Fruit fly (Drosophila melanogaster): ENCODE measurements around the gene GC1.
A peak's percentile ranks its signal among the peaks of the same experiment; 100 is the strongest.

The GC1 gene

dm6 chr3R:11974631-11975030, 7.1 kb downstream of the GC1 start, which contains the start of gene Tango9 (continued):
- TF ChIP-seq Ravus (GFP tag; IDR thresholded peaks at IDR 0.05) (no peak), dpn (GFP tag; optimal IDR thresholded peaks at IDR 0.05) (peak in 1 of 2 experiments; percentile 2), ci (GFP tag; IDR thresholded peaks at IDR 0.05) (peak; percentile 62; the same call in 2 of the 3 replicates), Opbp (GFP tag; IDR thresholded peaks at IDR 0.05; ENCODE audit: partially characterized antibody) (no peak), chif (GFP tag; optimal IDR thresholded peaks at IDR 0.05) (no peak), CG9727 (GFP tag; optimal IDR thresholded peaks at IDR 0.05) (no peak), btn (GFP tag; optimal IDR thresholded peaks at IDR 0.05) (no peak), nau (GFP tag; optimal IDR thresholded peaks at IDR 0.05) (no peak), CG11504 (tag; optimal IDR thresholded peaks at IDR 0.05) (peak; percentile 47), CG14860 (GFP tag; IDR thresholded peaks at IDR 0.05; ENCODE audit: partially characterized antibody) (no peak), CG9437 (GFP tag; optimal IDR thresholded peaks at IDR 0.05) (no peak), CG8924 (tag; optimal IDR thresholded peaks at IDR 0.05) (peak; percentile 20), fd64A (GFP tag; optimal IDR thresholded peaks at IDR 0.05) (no peak), corto (GFP tag; optimal IDR thresholded peaks at IDR 0.05) (no peak), twi (tag; optimal IDR thresholded peaks at IDR 0.05) (no peak), Oli (tag; optimal IDR thresholded peaks at IDR 0.05) (no peak), fd96Cb (tag; optimal IDR thresholded peaks at IDR 0.05) (no peak), CG2202 (tag; optimal IDR thresholded peaks at IDR 0.05) (no peak), fd3F (GFP tag; optimal IDR thresholded peaks at IDR 0.05) (no peak), CG13775 (GFP tag; optimal IDR thresholded peaks at IDR 0.05) (no peak), CG18764 (GFP tag; optimal IDR thresholded peaks at IDR 0.05) (no peak), CG10543 (GFP tag; optimal IDR thresholded peaks at IDR 0.05) (no peak), NC2α (GFP tag; optimal IDR thresholded peaks at IDR 0.05) (no peak), fd102C (GFP tag; optimal IDR thresholded peaks at IDR 0.05) (no peak), chinmo (GFP tag; IDR thresholded peaks at IDR 0.05; ENCODE audit: partially characterized antibody) (no peak), CG17359 (tag; optimal IDR thresholded peaks at IDR 0.05) (no peak), caup (GFP tag; optimal IDR thresholded peaks at IDR 0.05; ENCODE audit: severe bottlenecking) (no peak), slbo (GFP tag; IDR thresholded peaks at IDR 0.05) (no peak), Hey (tag; optimal IDR thresholded peaks at IDR 0.05) (no peak), cas (GFP tag; IDR thresholded peaks at IDR 0.05) (no peak), Atf6 (GFP tag; IDR thresholded peaks at IDR 0.05) (no peak), Jarid2 (GFP tag; optimal IDR thresholded peaks at IDR 0.05) (no peak), C15 (GFP tag; IDR thresholded peaks at IDR 0.05) (no peak), CG14441 (GFP tag; IDR thresholded peaks at IDR 0.05) (no peak), Side (GFP tag; optimal IDR thresholded peaks at IDR 0.05) (no peak), CG12659 (GFP tag; optimal IDR thresholded peaks at IDR 0.05) (peak; percentile 31), CG12299 (tag; optimal IDR thresholded peaks at IDR 0.05) (peak; percentile 19), jigr1 (GFP tag; IDR thresholded peaks at IDR 0.05) (no peak), Blimp-1 (GFP tag; optimal IDR thresholded peaks at IDR 0.05) (no peak), CG1603 (tag; optimal IDR thresholded peaks at IDR 0.05) (peak; percentile 71), TFAM (GFP tag; optimal IDR thresholded peaks at IDR 0.05) (no peak), ap (GFP tag; IDR thresholded peaks at IDR 0.05) (no peak), otp (GFP tag; IDR thresholded peaks at IDR 0.05) (no peak), Hmx (GFP tag; optimal IDR thresholded peaks at IDR 0.05) (no peak), row (GFP tag; IDR thresholded peaks at IDR 0.05) (no peak; the same call in 2 of the 3 replicates), CG31388 (GFP tag; optimal IDR thresholded peaks at IDR 0.05) (no peak), CG14710 (tag; optimal IDR thresholded peaks at IDR 0.05) (peak; percentile 59), Dll (GFP tag; IDR thresholded peaks at IDR 0.05; ENCODE audit: partially characterized antibody) (no peak), Kr (GFP tag; optimal IDR thresholded peaks at IDR 0.05) (no peak), ac (GFP tag; optimal IDR thresholded peaks at IDR 0.05) (no peak), CG7963 (GFP tag; IDR thresholded peaks at IDR 0.05; ENCODE audit: partially characterized antibody) (no peak)
